Worm (Caenorhabditis elegans) whole organism, young adult: ENCODE data around the gene C45G9.6.

Experiments
- aptf-3 ChIP-seq: fragments of 200-800 bp; sonication (Bioruptor generic); IDR thresholded peaks from 2 replicates; pipeline ENCODE4 v1.3.6; 2022; ENCODE audit warnings: missing genetic modification characterization, missing compliant biosample characterization
- egrh-3 ChIP-seq: fragments of 200-800 bp; sonication (Bioruptor generic); IDR thresholded peaks from 2 replicates; pipeline ENCODE4 v1.3.6; 2022; ENCODE audit warnings: missing genetic modification reagents, missing genetic modification characterization, missing compliant biosample characterization
- him-1 ChIP-seq: sonication (generic microtip); optimal IDR thresholded peaks from 2 replicates; lab custom pipeline; 2016; ENCODE audit warnings: missing genotype, missing genetic modification reagents, missing genetic modification characterization, missing compliant biosample characterization
- hsf-1 ChIP-seq: fragments of 200-800 bp; sonication (Bioruptor generic); IDR thresholded peaks from 2 replicates; pipeline ENCODE4 v1.3.6; 2022; ENCODE audit warnings: missing genetic modification reagents, missing genetic modification characterization, missing compliant biosample characterization
- mes-4 ChIP-seq: sonication (generic microtip); optimal IDR thresholded peaks from 2 replicates; lab custom pipeline; 2016; ENCODE audit warnings: missing genotype, missing genetic modification characterization, missing compliant biosample characterization
- pha-4 ChIP-seq: fragments of 150-350 bp; sonication (generic microtip); optimal IDR thresholded peaks from 2 replicates; lab custom pipeline; 2014; ENCODE audit warnings: missing biosample characterization, missing genetic modification reagents, missing genetic modification characterization
- unc-130 ChIP-seq: sonication (generic microtip); optimal IDR thresholded peaks from 2 replicates; lab custom pipeline; 2016; ENCODE audit warnings: missing genetic modification reagents, missing genetic modification characterization, missing compliant biosample characterization
- ztf-25 ChIP-seq: fragments of 200-800 bp; sonication (Bioruptor generic); IDR thresholded peaks from 2 replicates; pipeline ENCODE4 v1.3.6; 2022; ENCODE audit warnings: missing genetic modification reagents, missing genetic modification characterization, missing compliant biosample characterization

- TF ChIP-seq aptf-3 (no peak), pha-4 (no peak), him-1 (no peak), hsf-1 (GFP tag; lab: Robert Waterston, UW) (no peak), egrh-3 (no peak), mes-4 (tag; lab: Kevin White, UChicago) (no peak), ztf-25 (no peak), unc-130 (GFP tag; lab: Kevin White, UChicago) (no peak)
Measured at ce11 chrIII:4986790-4987259, 49.4 kb upstream of the C45G9.6 start, which contains the start of the genes C27F2.10 and wdr-60.
